Worm (Caenorhabditis elegans): ENCODE data around the gene rnp-5.

DNA sequence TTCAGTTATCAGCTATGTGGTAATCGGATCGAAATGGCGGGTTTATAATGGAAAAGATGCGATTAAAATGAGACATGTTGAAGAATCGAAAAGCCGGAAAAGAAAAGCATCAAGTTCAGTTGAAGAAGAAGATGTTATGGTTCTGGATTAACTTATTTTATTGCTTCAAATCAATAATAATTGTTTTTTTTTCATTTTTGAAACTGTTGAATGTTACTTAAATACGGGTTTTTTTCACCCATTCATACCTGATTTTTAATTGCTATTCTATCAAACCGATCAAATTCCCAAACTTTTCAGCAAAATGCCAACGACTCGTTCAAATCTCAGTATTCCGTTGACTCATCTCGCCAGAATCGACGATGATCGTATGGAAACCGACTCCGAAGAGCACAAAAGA lies 6.2 kb upstream of the rnp-5 start, which contains the start of gene exos-4.2:
- TF ChIP-seq unc-3 (GFP tag; conservative IDR thresholded peaks at IDR 0.05) (no peak), unc-3 (tag; optimal IDR thresholded peaks at IDR 0.05) (no peak), nhr-11 (tag; optimal IDR thresholded peaks at IDR 0.05) (no peak), ama-1 (optimal IDR thresholded peaks at IDR 0.05) (no peak), ceh-9 (tag; optimal IDR thresholded peaks at IDR 0.05) (no peak), elt-4 (tag; optimal IDR thresholded peaks at IDR 0.05) (no peak), pqm-1 (tag; optimal IDR thresholded peaks at IDR 0.05) (no peak), ahr-1 (tag; optimal IDR thresholded peaks at IDR 0.05) (no peak), elt-2 (tag; optimal IDR thresholded peaks at IDR 0.05) (no peak), gmeb-2 (tag; optimal IDR thresholded peaks at IDR 0.05) (no peak), fkh-6 (tag; optimal IDR thresholded peaks at IDR 0.05) (no peak)
